Worm (Caenorhabditis elegans) whole organism, L3 larva: ENCODE data around the gene act-1.

Source experiments
- ZK546.5 ChIP-seq: sonication (generic microtip); optimal IDR thresholded peaks from 2 replicates; lab custom pipeline; 2017; ENCODE audit warnings: missing biosample characterization, missing genetic modification characterization
- aly-2 ChIP-seq: fragments of 150-350 bp; optimal IDR thresholded peaks from 2 replicates; lab custom pipeline; 2014; ENCODE audit warnings: missing biosample characterization, missing genetic modification characterization
- ama-1 ChIP-seq: fragments of 150-350 bp; optimal IDR thresholded peaks from 2 replicates; lab custom pipeline; 2018
- ceh-16 ChIP-seq: sonication (generic microtip); optimal IDR thresholded peaks from 2 replicates; lab custom pipeline; 2017; ENCODE audit warnings: missing biosample characterization, missing genetic modification characterization
- ceh-28 ChIP-seq: fragments of 150-350 bp; optimal IDR thresholded peaks from 2 replicates; lab custom pipeline; 2014; ENCODE audit warnings: missing biosample characterization, missing genetic modification reagents, missing genetic modification characterization
- ceh-9 ChIP-seq: sonication (generic microtip); optimal IDR thresholded peaks from 2 replicates; lab custom pipeline; 2018; ENCODE audit warnings: missing biosample characterization, missing genetic modification characterization
- daf-12 ChIP-seq: fragments of 150-350 bp; optimal IDR thresholded peaks from 2 replicates; lab custom pipeline; 2014; ENCODE audit warnings: missing biosample characterization, missing genetic modification reagents, missing genetic modification characterization
- egl-27 ChIP-seq: sonication (generic microtip); optimal IDR thresholded peaks from 4 replicates; lab custom pipeline; 2017; ENCODE audit warnings: missing biosample characterization, missing genetic modification reagents, missing genetic modification characterization
- elt-1 ChIP-seq: fragments of 150-350 bp; optimal IDR thresholded peaks from 2 replicates; lab custom pipeline; 2014; ENCODE audit warnings: missing biosample characterization, missing genetic modification characterization
- elt-2 ChIP-seq: sonication (generic microtip); optimal IDR thresholded peaks from 2 replicates; lab custom pipeline; 2016; ENCODE audit warnings: missing genetic modification reagents, mild to moderate bottlenecking, missing genetic modification characterization, missing compliant biosample characterization
- elt-3 ChIP-seq, 3 experiments: fragments of 150-350 bp in 1 of 3; sonication (generic microtip) in 2 of 3; optimal IDR thresholded peaks; 2 replicates in 2 of 3; 4 replicates in 1 of 3; lab custom pipeline; 2014 to 2017; ENCODE audit warnings: missing biosample characterization in 3 of 3, missing genetic modification characterization in 3 of 3
- eor-1 ChIP-seq, 2 experiments: fragments of 150-350 bp; optimal IDR thresholded peaks; 2 replicates each; lab custom pipeline; 2014 to 2018; ENCODE audit warnings: missing biosample characterization in 2 of 2, missing genetic modification characterization in 2 of 2
- fkh-10 ChIP-seq: sonication (generic microtip); optimal IDR thresholded peaks from 2 replicates; lab custom pipeline; 2017; ENCODE audit warnings: missing biosample characterization, missing genetic modification reagents, missing genetic modification characterization
- hmg-11 ChIP-seq: sonication (generic microtip); optimal IDR thresholded peaks from 2 replicates; lab custom pipeline; 2016; ENCODE audit warnings: missing genetic modification characterization, missing compliant biosample characterization
- lin-39 ChIP-seq: fragments of 150-350 bp; optimal IDR thresholded peaks from 2 replicates; lab custom pipeline; 2018; ENCODE audit warnings: missing biosample characterization, missing genetic modification reagents, missing genetic modification characterization
- lsy-12 ChIP-seq: sonication (generic microtip); optimal IDR thresholded peaks from 2 replicates; lab custom pipeline; 2016; ENCODE audit warnings: mild to moderate bottlenecking, missing genetic modification characterization, missing compliant biosample characterization
- mml-1 ChIP-seq: fragments of 150-350 bp; sonication (generic microtip); optimal IDR thresholded peaks from 3 replicates; lab custom pipeline; 2014; ENCODE audit warnings: missing biosample characterization, missing genetic modification characterization
- nfya-1 ChIP-seq: sonication (generic microtip); optimal IDR thresholded peaks from 2 replicates; lab custom pipeline; 2017; ENCODE audit warnings: missing genetic modification characterization, mild to moderate bottlenecking, missing compliant biosample characterization, antibody characterized with exemption, moderate library complexity; ENCODE audit not compliant: insufficient read depth
- nhr-12 ChIP-seq: fragments of 150-350 bp; optimal IDR thresholded peaks from 2 replicates; lab custom pipeline; 2014; ENCODE audit warnings: missing biosample characterization, missing genetic modification characterization
- nhr-23 ChIP-seq: fragments of 150-350 bp; optimal IDR thresholded peaks from 2 replicates; lab custom pipeline; 2014; ENCODE audit warnings: missing biosample characterization, missing genetic modification reagents, missing genetic modification characterization
- nhr-25 ChIP-seq: sonication (generic microtip); optimal IDR thresholded peaks from 2 replicates; lab custom pipeline; 2017; ENCODE audit warnings: missing biosample characterization, missing genetic modification characterization
- nhr-28 ChIP-seq: fragments of 150-350 bp; optimal IDR thresholded peaks from 2 replicates; lab custom pipeline; 2014; ENCODE audit warnings: missing biosample characterization, missing genetic modification characterization
- nhr-43 ChIP-seq: sonication (generic microtip); optimal IDR thresholded peaks from 2 replicates; lab custom pipeline; 2016; ENCODE audit warnings: mild to moderate bottlenecking, missing genetic modification characterization, missing compliant biosample characterization; ENCODE audit not compliant: poor library complexity, severe bottlenecking
- nhr-67 ChIP-seq: fragments of 150-350 bp; optimal IDR thresholded peaks from 2 replicates; lab custom pipeline; 2014; ENCODE audit warnings: missing biosample characterization, missing genetic modification characterization
- nhr-77 ChIP-seq: fragments of 150-350 bp; optimal IDR thresholded peaks from 2 replicates; lab custom pipeline; 2014; ENCODE audit warnings: missing biosample characterization, missing genetic modification characterization
- pha-4 ChIP-seq: fragments of 150-350 bp; optimal IDR thresholded peaks from 2 replicates; lab custom pipeline; 2014; ENCODE audit warnings: missing biosample characterization, missing genetic modification reagents, missing genetic modification characterization
- pqm-1 ChIP-seq: fragments of 150-350 bp; optimal IDR thresholded peaks from 2 replicates; lab custom pipeline; 2017; ENCODE audit warnings: missing biosample characterization, missing genetic modification characterization, inconsistent platforms
- sea-2 ChIP-seq: fragments of 150-350 bp; sonication (generic microtip); optimal IDR thresholded peaks from 4 replicates; lab custom pipeline; 2014; ENCODE audit warnings: missing biosample characterization, missing genetic modification reagents, missing genetic modification characterization
- skn-1 ChIP-seq: fragments of 150-350 bp; optimal IDR thresholded peaks from 2 replicates; lab custom pipeline; 2014; ENCODE audit warnings: missing biosample characterization, missing genetic modification characterization
- snpc-4 ChIP-seq: fragments of 150-350 bp; optimal IDR thresholded peaks from 2 replicates; lab custom pipeline; 2014; ENCODE audit warnings: missing biosample characterization, missing genetic modification characterization
- unc-39 ChIP-seq: sonication (generic microtip); optimal IDR thresholded peaks from 4 replicates; lab custom pipeline; 2017; ENCODE audit warnings: missing biosample characterization, missing genetic modification characterization
- zag-1 ChIP-seq: fragments of 150-350 bp; optimal IDR thresholded peaks from 2 replicates; lab custom pipeline; 2014; ENCODE audit warnings: missing biosample characterization, missing genetic modification characterization
- ztf-11 ChIP-seq: fragments of 150-350 bp; optimal IDR thresholded peaks from 2 replicates; lab custom pipeline; 2014; ENCODE audit warnings: missing biosample characterization, missing genetic modification characterization
- ztf-4 ChIP-seq: fragments of 150-350 bp; optimal IDR thresholded peaks from 2 replicates; lab custom pipeline; 2014; ENCODE audit warnings: missing biosample characterization, missing genetic modification characterization

act-1 gene

ce11 chrV:11041499-11041898 lies 39.4 kb upstream of the act-1 start, which contains the start of gene C45B11.5:
Gene C45B11.5, plus strand, starts transcription at chrV:11041799.
- TF ChIP-seq sea-2 (GFP tag; lab: Kevin White, UChicago) (no peak), hmg-11 (no peak), elt-1 (tag; lab: Kevin White, UChicago) (no peak), ceh-16 (tag; lab: Kevin White, UChicago) (no peak), elt-2 (tag; lab: Kevin White, UChicago) (no peak), nfya-1 (no peak), pha-4 (no peak), nhr-25 (tag; lab: Kevin White, UChicago) (no peak), fkh-10 (GFP tag; lab: Kevin White, UChicago) (no peak), ceh-9 (tag; lab: Kevin White, UChicago) (no peak), aly-2 (tag; lab: Kevin White, UChicago) (no peak), skn-1 (tag; lab: Kevin White, UChicago) (no peak), zag-1 (no peak), nhr-28 (no peak)
- TF ChIP-seq, all 47 proteins: peak for 0

- TF ChIP-seq nhr-67 (tag; lab: Kevin White, UChicago) (no peak), snpc-4 (tag; lab: Kevin White, UChicago) (no peak), nhr-12 (tag; lab: Kevin White, UChicago) (no peak), ceh-28 (tag; lab: Kevin White, UChicago) (no peak), nfya-1 (no peak), unc-39 (tag; lab: Kevin White, UChicago) (no peak), sea-2 (GFP tag; lab: Kevin White, UChicago) (no peak), ama-1 (lab: Kevin White, UChicago) (no peak), lin-39 (tag; lab: Kevin White, UChicago) (no peak), mml-1 (tag; lab: Kevin White, UChicago) (no peak), nhr-43 (tag; lab: Kevin White, UChicago) (no peak), hmg-11 (no peak), pqm-1 (tag; lab: Kevin White, UChicago) (no peak), fkh-10 (GFP tag; lab: Kevin White, UChicago) (no peak), eor-1 (tag; optimal IDR thresholded peaks at IDR 0.05; lab: Kevin White, UChicago) (no peak)
Measured at ce11 chrV:11042538-11042937, 38.3 kb upstream of the act-1 start, which contains the start of gene C45B11.2. Gene C45B11.2, plus strand, starts transcription at chrV:11042710.

- TF ChIP-seq pha-4 (peak; percentile 68), nhr-43 (tag; lab: Kevin White, UChicago) (no peak)
- TF ChIP-seq, all 47 proteins: peak for 1
Measured at ce11 chrV:11043767-11044166, 37.1 kb upstream of the act-1 start, which contains the start of gene C45B11.6. Gene C45B11.6, plus strand, starts transcription at chrV:11044067.

- TF ChIP-seq ztf-11 (tag; lab: Kevin White, UChicago) (no peak), elt-2 (tag; lab: Kevin White, UChicago) (peak; percentile 72), pqm-1 (tag; lab: Kevin White, UChicago) (peak; percentile 83), egl-27 (tag; lab: Kevin White, UChicago) (no peak), nhr-77 (tag; lab: Kevin White, UChicago) (no peak), elt-1 (tag; lab: Kevin White, UChicago) (no peak)
Measured at ce11 chrV:11046730-11047129, 34.1 kb upstream of the act-1 start, which contains the start of gene dhs-18. Gene dhs-18, minus strand, starts transcription at chrV:11046833.

- TF ChIP-seq nfya-1 (no peak), aly-2 (tag; lab: Kevin White, UChicago) (no peak), nhr-77 (tag; lab: Kevin White, UChicago) (no peak), ama-1 (lab: Kevin White, UChicago) (no peak), ztf-4 (tag; lab: Kevin White, UChicago) (no peak), ceh-16 (tag; lab: Kevin White, UChicago) (no peak), nhr-25 (tag; lab: Kevin White, UChicago) (no peak), elt-1 (tag; lab: Kevin White, UChicago) (no peak), pha-4 (no peak), skn-1 (tag; lab: Kevin White, UChicago) (no peak), daf-12 (tag; lab: Kevin White, UChicago) (no peak), ZK546.5 (tag; lab: Kevin White, UChicago) (no peak), elt-3 (tag; optimal IDR thresholded peaks at IDR 0.05; lab: Kevin White, UChicago) (no peak), lsy-12 (tag; lab: Kevin White, UChicago) (no peak), hmg-11 (no peak), sea-2 (GFP tag; lab: Kevin White, UChicago) (no peak), nhr-23 (tag; lab: Kevin White, UChicago) (no peak), eor-1 (tag; optimal IDR thresholded peaks at IDR 0.05; lab: Kevin White, UChicago) (no peak), mml-1 (tag; lab: Kevin White, UChicago) (no peak), egl-27 (tag; lab: Kevin White, UChicago) (no peak)
Measured at ce11 chrV:11048678-11049077, 32.2 kb upstream of the act-1 start, which contains the start of gene srh-74. Gene srh-74, minus strand, starts transcription at chrV:11048778.
